Worm (Caenorhabditis elegans) whole organism, late embryonic: ENCODE data around the gene F47B10.6.

ENCODE experiments used
- C38D4.7 ChIP-seq: fragments of 200-800 bp; sonication (Bioruptor generic); optimal IDR thresholded peaks from 2 replicates; lab custom pipeline; 2018; ENCODE audit warnings: mild to moderate bottlenecking, missing genetic modification characterization, moderate library complexity, missing compliant biosample characterization
- F13H6.1 ChIP-seq: sonication (generic microtip); optimal IDR thresholded peaks from 2 replicates; lab custom pipeline; 2016; ENCODE audit warnings: missing genetic modification characterization, missing compliant biosample characterization
- T23F11.4 ChIP-seq: fragments of 200-800 bp; sonication (Bioruptor generic); optimal IDR thresholded peaks from 2 replicates; lab custom pipeline; 2018; ENCODE audit warnings: mild to moderate bottlenecking, missing genetic modification characterization, missing compliant biosample characterization
- ahr-1 ChIP-seq: sonication (generic microtip); optimal IDR thresholded peaks from 2 replicates; lab custom pipeline; 2016; ENCODE audit warnings: missing genetic modification characterization, missing compliant biosample characterization
- ama-1 ChIP-seq: fragments of 150-350 bp; optimal IDR thresholded peaks from 2 replicates; lab custom pipeline; 2014
- ceh-18 ChIP-seq: sonication (generic microtip); optimal IDR thresholded peaks from 2 replicates; lab custom pipeline; 2016; ENCODE audit warnings: missing genetic modification characterization, missing compliant biosample characterization
- ceh-2 ChIP-seq: sonication (generic microtip); optimal IDR thresholded peaks from 2 replicates; lab custom pipeline; 2016; ENCODE audit warnings: missing genotype, missing genetic modification characterization, missing compliant biosample characterization
- ceh-22 ChIP-seq: sonication (generic microtip); optimal IDR thresholded peaks from 2 replicates; lab custom pipeline; 2017; ENCODE audit warnings: missing biosample characterization, missing genetic modification characterization
- ceh-24 ChIP-seq: sonication (generic microtip); optimal IDR thresholded peaks from 2 replicates; lab custom pipeline; 2016; ENCODE audit warnings: mild to moderate bottlenecking, missing genetic modification characterization, missing compliant biosample characterization
- ceh-30 ChIP-seq: fragments of 150-350 bp; optimal IDR thresholded peaks from 2 replicates; lab custom pipeline; 2014; ENCODE audit warnings: missing biosample characterization, missing genetic modification characterization
- ceh-34 ChIP-seq: sonication (generic microtip); optimal IDR thresholded peaks from 2 replicates; lab custom pipeline; 2016; ENCODE audit warnings: mild to moderate bottlenecking, missing genetic modification characterization, missing compliant biosample characterization
- ceh-48 ChIP-seq: sonication (generic microtip); optimal IDR thresholded peaks from 2 replicates; lab custom pipeline; 2016; ENCODE audit warnings: missing genetic modification characterization, inconsistent platforms, missing compliant biosample characterization
- ceh-9 ChIP-seq: sonication (generic microtip); optimal IDR thresholded peaks from 2 replicates; lab custom pipeline; 2016; ENCODE audit warnings: mild to moderate bottlenecking, missing genetic modification characterization, inconsistent platforms, missing compliant biosample characterization
- che-1 ChIP-seq: sonication (generic microtip); optimal IDR thresholded peaks from 2 replicates; lab custom pipeline; 2016; ENCODE audit warnings: mild to moderate bottlenecking, missing genetic modification characterization, missing compliant biosample characterization
- dmd-4 ChIP-seq: sonication (generic microtip); optimal IDR thresholded peaks from 2 replicates; lab custom pipeline; 2016; ENCODE audit warnings: borderline replicate concordance, missing genetic modification characterization, missing compliant biosample characterization
- elt-2 ChIP-seq: sonication (generic microtip); optimal IDR thresholded peaks from 2 replicates; lab custom pipeline; 2016; ENCODE audit warnings: missing genetic modification reagents, missing genetic modification characterization, missing compliant biosample characterization
- elt-4 ChIP-seq: sonication (generic microtip); optimal IDR thresholded peaks from 2 replicates; lab custom pipeline; 2016; ENCODE audit warnings: missing genetic modification characterization, missing compliant biosample characterization
- fax-1 ChIP-seq: sonication (generic microtip); optimal IDR thresholded peaks from 2 replicates; lab custom pipeline; 2016; ENCODE audit warnings: missing genotype, missing genetic modification characterization, missing compliant biosample characterization
- fkh-6 ChIP-seq: sonication (generic microtip); optimal IDR thresholded peaks from 2 replicates; lab custom pipeline; 2016; ENCODE audit warnings: missing genetic modification characterization, missing compliant biosample characterization
- hlh-13 ChIP-seq: fragments of 200-800 bp; sonication (Bioruptor generic); optimal IDR thresholded peaks from 2 replicates; lab custom pipeline; 2018; ENCODE audit warnings: mild to moderate bottlenecking, missing genetic modification characterization, missing compliant biosample characterization
- hlh-8 ChIP-seq: sonication (generic microtip); optimal IDR thresholded peaks from 2 replicates; lab custom pipeline; 2016; ENCODE audit warnings: missing genotype, missing genetic modification characterization, missing compliant biosample characterization
- lin-11 ChIP-seq: fragments of 200-800 bp; sonication (Bioruptor generic); optimal IDR thresholded peaks from 2 replicates; lab custom pipeline; 2018; ENCODE audit warnings: mild to moderate bottlenecking, missing genetic modification characterization, missing compliant biosample characterization
- madf-2 ChIP-seq: sonication (generic microtip); optimal IDR thresholded peaks from 2 replicates; lab custom pipeline; 2017; ENCODE audit warnings: missing genetic modification characterization, missing compliant biosample characterization
- mec-3 ChIP-seq: sonication (generic microtip); optimal IDR thresholded peaks from 2 replicates; lab custom pipeline; 2016; ENCODE audit warnings: borderline replicate concordance, missing genetic modification characterization, missing compliant biosample characterization
- nfya-1 ChIP-seq: sonication (generic microtip); optimal IDR thresholded peaks from 2 replicates; lab custom pipeline; 2017; ENCODE audit warnings: missing genetic modification characterization, mild to moderate bottlenecking, missing compliant biosample characterization, antibody characterized with exemption, moderate library complexity
- nhr-11 ChIP-seq: fragments of 150-350 bp; optimal IDR thresholded peaks from 2 replicates; lab custom pipeline; 2014; ENCODE audit warnings: missing biosample characterization, missing genetic modification characterization
- npax-4 ChIP-seq: sonication (generic microtip); optimal IDR thresholded peaks from 2 replicates; lab custom pipeline; 2016; ENCODE audit warnings: missing genetic modification characterization, missing compliant biosample characterization
- odd-2 ChIP-seq: sonication (generic microtip); optimal IDR thresholded peaks from 2 replicates; lab custom pipeline; 2017; ENCODE audit warnings: antibody characterized with exemption, mild to moderate bottlenecking, missing genetic modification characterization, missing compliant biosample characterization
- pat-9 ChIP-seq: fragments of 200-800 bp; sonication (Bioruptor generic); optimal IDR thresholded peaks from 2 replicates; lab custom pipeline; 2018; ENCODE audit warnings: mild to moderate bottlenecking, missing genetic modification characterization, moderate library complexity, missing compliant biosample characterization
- pax-1 ChIP-seq: fragments of 150-350 bp; optimal IDR thresholded peaks from 2 replicates; lab custom pipeline; 2014; ENCODE audit warnings: missing biosample characterization, missing genetic modification characterization
- pha-2 ChIP-seq: sonication (generic microtip); optimal IDR thresholded peaks from 2 replicates; lab custom pipeline; 2017; ENCODE audit warnings: mild to moderate bottlenecking, missing genetic modification characterization, missing compliant biosample characterization
- pha-4 ChIP-seq: fragments of 150-350 bp; optimal IDR thresholded peaks from 2 replicates; lab custom pipeline; 2018; ENCODE audit warnings: missing biosample characterization, missing genetic modification reagents, missing genetic modification characterization
- pqm-1 ChIP-seq: sonication (generic microtip); optimal IDR thresholded peaks from 2 replicates; lab custom pipeline; 2016; ENCODE audit warnings: missing genetic modification characterization, missing compliant biosample characterization
- ref-2 ChIP-seq: sonication (generic microtip); optimal IDR thresholded peaks from 2 replicates; lab custom pipeline; 2016; ENCODE audit warnings: missing genetic modification characterization, missing compliant biosample characterization
- syd-9 ChIP-seq: sonication (generic microtip); optimal IDR thresholded peaks from 2 replicates; lab custom pipeline; 2016; ENCODE audit warnings: mild to moderate bottlenecking, missing genetic modification characterization, moderate library complexity, missing compliant biosample characterization
- tbx-2 ChIP-seq: sonication (generic microtip); optimal IDR thresholded peaks from 2 replicates; lab custom pipeline; 2016; ENCODE audit warnings: missing genetic modification characterization, missing compliant biosample characterization
- ttx-3 ChIP-seq: sonication (generic microtip); optimal IDR thresholded peaks from 2 replicates; lab custom pipeline; 2016; ENCODE audit warnings: missing genetic modification reagents, missing genetic modification characterization, missing compliant biosample characterization
- unc-3 ChIP-seq, 2 experiments: fragments of 200-800 bp in 1 of 2; sonication (Bioruptor generic) in 1 of 2; sonication (generic microtip) in 1 of 2; conservative IDR thresholded peaks in 1 of 2; optimal IDR thresholded peaks in 1 of 2; 2 replicates each; pipeline versions ENCODE4 v1.3.6 to Lab custom; 2016 to 2022; ENCODE audit warnings: missing compliant biosample characterization in 2 of 2, missing genetic modification characterization in 2 of 2, missing genetic modification reagents in 1 of 2

Gene F47B10.6

DNA sequence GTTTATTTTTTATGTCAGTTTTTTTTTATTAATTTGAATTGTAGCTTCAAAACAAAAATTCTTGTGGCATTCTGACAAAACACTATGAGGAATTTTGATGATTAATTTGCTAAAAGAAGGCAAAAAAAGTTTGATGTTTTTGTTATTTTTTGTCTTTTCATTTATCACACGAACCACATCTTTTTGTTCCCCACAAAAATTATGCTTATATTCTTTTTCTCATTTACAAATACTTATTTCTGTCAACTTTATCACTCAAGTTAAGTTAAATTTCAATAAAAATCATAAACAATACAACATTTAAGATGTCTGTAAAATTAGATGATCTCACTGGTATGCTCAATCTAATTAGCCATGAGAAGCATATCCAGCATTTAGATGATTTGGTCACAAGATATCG is at the start of gene F47B10.6:
TSS of gene F47B10.6 (plus strand) at position 301 of the 400 bp plus-strand sequence.
- no peak for TF ChIP-seq ceh-22
- TF ChIP-seq ama-1 (lab: Kevin White, UChicago), result no peak
- no peak for TF ChIP-seq C38D4.7
- TF ChIP-seq hlh-13 (GFP tag; lab: Kevin White, UChicago), result no peak
- no peak for TF ChIP-seq pha-2 (tag; lab: Kevin White, UChicago)
- TF ChIP-seq syd-9 (tag; lab: Kevin White, UChicago), result no peak
- TF ChIP-seq ceh-18 (tag; lab: Kevin White, UChicago), result no peak
- TF ChIP-seq ttx-3 (tag; lab: Kevin White, UChicago), result no peak
- TF ChIP-seq che-1 (tag; lab: Kevin White, UChicago), result no peak
- no peak for TF ChIP-seq elt-4 (tag; lab: Kevin White, UChicago)
- no peak for TF ChIP-seq ceh-2
- no peak for TF ChIP-seq madf-2 (tag; lab: Kevin White, UChicago)
- no peak for TF ChIP-seq nhr-11 (tag; lab: Kevin White, UChicago)
- TF ChIP-seq lin-11 (tag; lab: Kevin White, UChicago), result no peak
- no peak for TF ChIP-seq npax-4 (tag; lab: Kevin White, UChicago)

DNA sequence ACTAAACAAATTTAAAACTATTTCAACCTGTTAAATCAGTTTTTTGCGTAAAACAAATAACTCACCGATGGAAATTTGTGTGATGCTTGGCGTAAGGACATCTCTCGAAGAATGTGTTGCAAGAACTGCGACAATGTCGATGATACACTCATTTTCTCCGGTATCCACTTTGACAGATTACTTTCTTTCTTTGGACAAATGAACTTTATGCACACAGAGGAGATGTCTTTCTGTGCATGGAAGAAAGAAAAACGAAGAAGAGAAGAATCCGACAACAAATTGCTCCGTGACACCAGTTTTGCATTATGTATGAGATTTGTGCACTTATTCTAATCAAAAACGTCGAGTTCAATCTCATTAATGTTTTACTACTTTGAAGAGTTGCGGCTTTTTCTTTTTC is 49.8 kb upstream of the F47B10.6 start, which contains the start of gene plc-1:
TSS of gene plc-1 (minus strand) at position 101 of the 400 bp plus-strand sequence.
- no peak for TF ChIP-seq ceh-24 (tag; lab: Kevin White, UChicago)
- no peak for TF ChIP-seq nhr-11 (tag; lab: Kevin White, UChicago)
- no peak for TF ChIP-seq elt-2 (tag; lab: Kevin White, UChicago)
- TF ChIP-seq pha-4 (tag; lab: Kevin White, UChicago), result no peak
- no peak for TF ChIP-seq F13H6.1 (tag; lab: Kevin White, UChicago)
- no peak for TF ChIP-seq tbx-2 (tag; lab: Kevin White, UChicago)
- no peak for TF ChIP-seq fax-1 (tag; lab: Kevin White, UChicago)
- TF ChIP-seq pat-9 (tag; lab: Kevin White, UChicago), result no peak
- TF ChIP-seq ref-2, result no peak
- TF ChIP-seq ceh-9 (tag; lab: Kevin White, UChicago), result no peak
- TF ChIP-seq hlh-13 (GFP tag; lab: Kevin White, UChicago), result no peak
- TF ChIP-seq ahr-1 (tag; lab: Kevin White, UChicago), result no peak
- TF ChIP-seq ceh-18 (tag; lab: Kevin White, UChicago), result no peak
- no peak for TF ChIP-seq mec-3 (tag; lab: Kevin White, UChicago)
- no peak for TF ChIP-seq ceh-34 (tag; lab: Kevin White, UChicago)
- no peak for TF ChIP-seq hlh-8 (tag; lab: Kevin White, UChicago)
- TF ChIP-seq ceh-48 (tag; lab: Kevin White, UChicago), result no peak
- TF ChIP-seq nfya-1 (tag; lab: Kevin White, UChicago), result no peak

DNA sequence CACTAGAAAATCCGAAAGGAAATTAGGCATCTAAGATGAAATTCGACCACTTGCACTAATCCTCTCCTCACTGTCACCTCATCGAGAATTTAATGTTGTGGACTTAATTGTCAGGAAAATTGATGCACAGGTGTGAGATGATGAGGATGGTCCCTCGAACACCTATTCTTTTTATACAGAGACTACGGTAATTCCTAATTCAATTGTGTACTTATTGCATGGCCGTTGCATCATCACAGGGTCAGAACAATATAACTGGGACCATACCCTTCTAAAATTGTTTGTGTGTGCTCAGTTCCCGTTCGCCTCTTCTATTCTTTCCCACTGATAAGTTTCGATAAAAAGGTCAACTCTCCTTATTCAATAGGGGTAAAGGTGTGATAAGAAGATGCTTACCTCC is 44.2 kb upstream of the F47B10.6 start:
- TF ChIP-seq elt-2 (tag; lab: Kevin White, UChicago) (peak; percentile 87), hlh-13 (GFP tag; lab: Kevin White, UChicago) (no peak)

DNA sequence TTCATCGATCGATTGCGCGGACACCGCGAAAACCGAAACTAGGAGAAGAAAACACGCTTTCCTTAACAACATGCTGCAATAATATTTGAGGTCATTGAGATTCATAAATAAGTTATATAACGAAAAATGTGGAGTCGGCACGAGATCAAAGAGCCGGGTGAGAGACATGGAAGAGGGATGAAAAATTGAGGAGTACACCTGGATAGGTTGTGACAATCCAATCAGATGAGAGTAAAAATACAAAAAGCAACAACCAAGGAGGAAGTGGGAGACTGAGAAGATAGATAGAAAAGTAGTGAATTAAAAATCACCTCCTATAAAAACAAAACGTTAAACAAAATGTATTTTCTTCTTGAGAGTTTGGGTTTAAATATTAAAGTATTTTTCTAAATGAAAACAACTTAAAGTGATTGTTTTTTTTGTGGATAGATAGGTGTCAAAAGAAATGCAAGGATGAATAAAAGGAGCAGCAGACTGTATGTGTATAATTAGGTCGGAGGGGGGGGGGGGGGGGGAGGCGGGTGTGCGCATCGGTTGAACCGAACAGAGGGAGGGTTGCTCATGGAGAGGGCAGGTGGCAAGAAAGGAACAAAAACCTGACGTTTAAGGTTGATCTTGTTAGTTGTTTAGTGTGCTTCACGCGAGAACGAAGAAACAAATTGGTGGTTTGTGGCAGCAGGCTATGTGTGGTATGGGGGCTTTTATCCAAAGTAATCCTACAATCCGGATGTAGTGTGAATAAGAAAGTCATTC is 43.5 kb upstream of the F47B10.6 start, which contains the start of gene C05A9.2:
TSS of gene C05A9.2 (minus strand) at position 73 of the 753 bp plus-strand sequence.
- TF ChIP-seq ceh-18 (tag; lab: Kevin White, UChicago) (no peak), elt-2 (tag; lab: Kevin White, UChicago) (peak; percentile 37)
- TF ChIP-seq, all 69 proteins: peak for 1

DNA sequence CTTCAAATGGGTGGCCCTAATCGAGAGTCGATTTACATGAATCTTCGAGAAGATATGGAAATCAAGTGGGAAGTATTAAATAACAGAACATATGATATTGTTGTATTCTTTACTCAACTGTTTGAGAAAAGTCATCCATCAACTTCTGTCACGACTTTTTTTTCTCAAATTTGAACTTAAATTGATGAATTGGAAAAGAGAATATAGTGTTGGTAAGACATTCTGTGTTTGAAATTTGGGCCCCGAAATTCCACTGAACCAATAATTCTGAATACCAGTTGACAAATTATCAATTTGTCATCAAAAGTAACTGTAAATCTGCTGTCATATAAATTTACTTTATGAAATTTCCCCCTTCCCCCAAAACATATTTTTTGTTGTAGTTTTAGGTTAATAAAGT is 41.4 kb upstream of the F47B10.6 start:
- TF ChIP-seq hlh-13 (GFP tag; lab: Kevin White, UChicago), result no peak
- TF ChIP-seq pqm-1 (tag; lab: Kevin White, UChicago), result no peak
- no peak for TF ChIP-seq ahr-1 (tag; lab: Kevin White, UChicago)
- no peak for TF ChIP-seq fax-1 (tag; lab: Kevin White, UChicago)
- TF ChIP-seq ceh-22, result no peak
- no peak for TF ChIP-seq ttx-3 (tag; lab: Kevin White, UChicago)
- TF ChIP-seq odd-2 (tag; lab: Kevin White, UChicago), result no peak
- TF ChIP-seq unc-3 (GFP tag; conservative IDR thresholded peaks at IDR 0.05; lab: Robert Waterston, UW), result no peak
- no peak for TF ChIP-seq unc-3 (tag; optimal IDR thresholded peaks at IDR 0.05; lab: Kevin White, UChicago)
- TF ChIP-seq fkh-6 (tag; lab: Kevin White, UChicago), result no peak
- TF ChIP-seq nfya-1 (tag; lab: Kevin White, UChicago), result no peak
- TF ChIP-seq ceh-30 (tag; lab: Kevin White, UChicago), result no peak
- TF ChIP-seq T23F11.4 (GFP tag; lab: Kevin White, UChicago), result no peak
- no peak for TF ChIP-seq pax-1
- no peak for TF ChIP-seq dmd-4 (tag; lab: Kevin White, UChicago)
- no peak for TF ChIP-seq mec-3 (tag; lab: Kevin White, UChicago)
